Worm (Caenorhabditis elegans): ENCODE measurements around the gene F14H8.2.

The F14H8.2 gene

ce11 chrV:15002184-15002690 lies 17.9 kb downstream of the F14H8.2 start, which contains the start of the genes fib-1 and mut-15 (continued):
- TF ChIP-seq fos-1 (tag; optimal IDR thresholded peaks at IDR 0.05) (no peak), lim-7 (GFP tag; IDR thresholded peaks at IDR 0.05) (no peak), ceh-82 (tag; optimal IDR thresholded peaks at IDR 0.05) (no peak), R02D3.7 (tag; optimal IDR thresholded peaks at IDR 0.05) (no peak), nhr-10 (tag; optimal IDR thresholded peaks at IDR 0.05) (no peak), gei-8 (GFP tag; optimal IDR thresholded peaks at IDR 0.05) (no peak), F37D6.2 (tag; optimal IDR thresholded peaks at IDR 0.05) (peak; percentile 67), Y75B8A.6 (GFP tag; IDR thresholded peaks at IDR 0.05) (no peak), pha-4 (GFP tag; IDR thresholded peaks at IDR 0.05) (peak; percentile 63; the same call in 1 of the 2 replicates), pha-4 (tag; optimal IDR thresholded peaks at IDR 0.05) (peak; percentile 27), zip-2 (tag; optimal IDR thresholded peaks at IDR 0.05) (no peak), lsy-2 (tag; optimal IDR thresholded peaks at IDR 0.05) (peak; percentile 89 to 97), ceh-20 (GFP tag; IDR thresholded peaks at IDR 0.05) (peak; percentile 86), mdt-29 (GFP tag; IDR thresholded peaks at IDR 0.05) (0 out of 2 replicates have a peak, but pooled peaks have one; percentile 33), D1046.2 (GFP tag; IDR thresholded peaks at IDR 0.05) (no peak), egl-27 (tag; optimal IDR thresholded peaks at IDR 0.05) (peak; percentile 54), unc-130 (GFP tag; optimal IDR thresholded peaks at IDR 0.05) (peak; percentile 94), nhr-25 (tag; optimal IDR thresholded peaks at IDR 0.05; ENCODE audit: borderline replicate concordance, insufficient read depth) (peak; percentile 73)

DNA sequence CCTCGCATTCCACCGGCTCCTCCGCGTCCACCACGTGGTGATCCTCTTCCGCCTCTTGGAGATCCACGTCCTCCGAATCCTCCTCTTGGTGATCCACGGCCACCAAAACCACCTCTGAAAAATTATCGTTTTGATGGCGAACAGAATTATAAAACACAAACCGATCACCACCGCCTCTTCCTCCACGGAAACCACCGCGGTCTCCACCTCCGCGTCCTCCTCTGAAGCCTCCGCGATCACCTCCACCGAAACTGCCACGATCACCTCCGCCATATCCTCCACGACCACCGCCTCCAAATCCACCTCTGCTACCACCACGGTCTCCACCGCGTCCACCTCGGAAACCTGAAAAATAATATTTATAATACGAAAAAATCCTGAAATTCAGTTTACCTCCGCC lies 18.6 kb downstream of the F14H8.2 start:
- TF ChIP-seq lin-15B (tag; optimal IDR thresholded peaks at IDR 0.05) (no peak), egl-27 (tag; optimal IDR thresholded peaks at IDR 0.05) (no peak), lsy-2 (tag; optimal IDR thresholded peaks at IDR 0.05) (no peak), dmd-8 (GFP tag; IDR thresholded peaks at IDR 0.05) (no peak), T20F7.1 (GFP tag; optimal IDR thresholded peaks at IDR 0.05) (no peak), aha-1 (tag) (peak; percentile 99), ceh-20 (GFP tag; IDR thresholded peaks at IDR 0.05) (no peak), dmd-9 (GFP tag; IDR thresholded peaks at IDR 0.05) (no peak), dpl-1 (GFP tag; optimal IDR thresholded peaks at IDR 0.05) (no peak), mep-1 (tag; optimal IDR thresholded peaks at IDR 0.05) (no peak), mdl-1 (tag; optimal IDR thresholded peaks at IDR 0.05) (no peak), nhr-41 (GFP tag; IDR thresholded peaks at IDR 0.05) (no peak), hmg-1.1 (GFP tag; IDR thresholded peaks at IDR 0.05) (no peak), set-16 (GFP tag; IDR thresholded peaks at IDR 0.05) (peak; percentile 90)

ce11 chrV:15000055-15000704 lies 19.9 kb downstream of the F14H8.2 start, which contains the start of gene rps-16:
Gene rps-16 (minus strand): TSS chrV:15000541.
- TF ChIP-seq nhr-6 (tag; optimal IDR thresholded peaks at IDR 0.05), result no peak
- TF ChIP-seq aha-1 (tag), result peak; percentile 90
- no peak for TF ChIP-seq lir-3 (tag; optimal IDR thresholded peaks at IDR 0.05)
- TF ChIP-seq hlh-30 (tag; optimal IDR thresholded peaks at IDR 0.05; ENCODE audit: insufficient read depth), result no peak
- TF ChIP-seq nhr-76 (tag; optimal IDR thresholded peaks at IDR 0.05), result no peak
- TF ChIP-seq egl-27 (tag; optimal IDR thresholded peaks at IDR 0.05), result no peak
- no peak for TF ChIP-seq lin-1 (GFP tag; IDR thresholded peaks at IDR 0.05)
- TF ChIP-seq daf-19 (GFP tag; conservative IDR thresholded peaks at IDR 0.05), result peak; percentile 54; the same call in 1 of the 2 replicates
- TF ChIP-seq lin-15B (tag; optimal IDR thresholded peaks at IDR 0.05), result no peak
- peak in 1 of 2 experiments; percentile 81 for TF ChIP-seq unc-62 (GFP tag; optimal IDR thresholded peaks at IDR 0.05 in 1 of 2)
- no peak for TF ChIP-seq unc-62 (tag; optimal IDR thresholded peaks at IDR 0.05)
- no peak for TF ChIP-seq ceh-20 (GFP tag; IDR thresholded peaks at IDR 0.05)
- TF ChIP-seq saeg-2 (GFP tag; IDR thresholded peaks at IDR 0.05), result no peak
- TF ChIP-seq set-16 (GFP tag; IDR thresholded peaks at IDR 0.05), result peak; percentile 40; the same call in 1 of the 2 replicates
- TF ChIP-seq egl-43 (GFP tag; IDR thresholded peaks at IDR 0.05), result peak; percentile 49; the same call in 1 of the 2 replicates
- TF ChIP-seq ceh-32 (tag; optimal IDR thresholded peaks at IDR 0.05; ENCODE audit: poor library complexity), result no peak
- no peak for TF ChIP-seq cey-2 (tag; optimal IDR thresholded peaks at IDR 0.05; ENCODE audit: borderline replicate concordance, insufficient read depth)
- no peak for TF ChIP-seq duxl-1 (tag; optimal IDR thresholded peaks at IDR 0.05; ENCODE audit: poor library complexity)
- peak; percentile 17 for TF ChIP-seq aly-2 (tag; optimal IDR thresholded peaks at IDR 0.05)
- peak in 1 of 2 experiments; percentile 21 for TF ChIP-seq daf-16 (GFP tag; optimal IDR thresholded peaks at IDR 0.05)
- no peak for TF ChIP-seq daf-16 (tag; optimal IDR thresholded peaks at IDR 0.05)
- TF ChIP-seq lin-38 (GFP tag; IDR thresholded peaks at IDR 0.05), result peak; percentile 82
- TF ChIP-seq lin-29 (GFP tag; IDR thresholded peaks at IDR 0.05), result no peak
